Worm (Caenorhabditis elegans) whole organism, late embryonic: ENCODE data around the gene ubq-2.

Experiments
- ceh-2 ChIP-seq: sonication (generic microtip); optimal IDR thresholded peaks from 2 replicates; lab custom pipeline; 2016; ENCODE audit warnings: missing genotype, missing genetic modification characterization, missing compliant biosample characterization
- dve-1 ChIP-seq: sonication (generic microtip); optimal IDR thresholded peaks from 2 replicates; lab custom pipeline; 2017; ENCODE audit warnings: antibody characterized with exemption, mild to moderate bottlenecking, missing genetic modification characterization, missing compliant biosample characterization
- fkh-10 ChIP-seq: fragments of 150-350 bp; optimal IDR thresholded peaks from 2 replicates; lab custom pipeline; 2014; ENCODE audit warnings: missing biosample characterization, missing genetic modification reagents, missing genetic modification characterization
- madf-2 ChIP-seq: sonication (generic microtip); optimal IDR thresholded peaks from 2 replicates; lab custom pipeline; 2017; ENCODE audit warnings: missing genetic modification characterization, missing compliant biosample characterization
- nhr-11 ChIP-seq: fragments of 150-350 bp; optimal IDR thresholded peaks from 2 replicates; lab custom pipeline; 2014; ENCODE audit warnings: missing biosample characterization, missing genetic modification characterization
- pqm-1 ChIP-seq: sonication (generic microtip); optimal IDR thresholded peaks from 2 replicates; lab custom pipeline; 2016; ENCODE audit warnings: missing genetic modification characterization, missing compliant biosample characterization
- rnt-1 ChIP-seq: sonication (generic microtip); optimal IDR thresholded peaks from 2 replicates; lab custom pipeline; 2016; ENCODE audit warnings: missing genetic modification characterization, missing compliant biosample characterization
- sox-2 ChIP-seq: fragments of 200-800 bp; sonication (Bioruptor generic); IDR thresholded peaks from 2 replicates; pipeline ENCODE4 v1.3.6; 2022; ENCODE audit warnings: missing genetic modification reagents, missing genetic modification characterization, missing compliant biosample characterization
- sox-4 ChIP-seq: sonication (generic microtip); optimal IDR thresholded peaks from 2 replicates; lab custom pipeline; 2017; ENCODE audit warnings: mild to moderate bottlenecking, missing genetic modification characterization, inconsistent platforms, missing compliant biosample characterization
- unc-55 ChIP-seq: sonication (generic microtip); optimal IDR thresholded peaks from 2 replicates; lab custom pipeline; 2017; ENCODE audit warnings: missing biosample characterization, missing genetic modification reagents, missing genetic modification characterization
- unc-86 ChIP-seq: sonication (generic microtip); optimal IDR thresholded peaks from 2 replicates; lab custom pipeline; 2016; ENCODE audit warnings: missing genetic modification characterization, missing compliant biosample characterization

ce11 chrIII:12931786-12932427 lies 46.4 kb downstream of the ubq-2 start, which contains the start of gene rbm-7:
- TF ChIP-seq dve-1 (tag; lab: Kevin White, UChicago), result no peak
- TF ChIP-seq rnt-1 (tag; lab: Kevin White, UChicago), result no peak
- no peak for TF ChIP-seq nhr-11
- no peak for TF ChIP-seq unc-55 (GFP tag; lab: Kevin White, UChicago)
- TF ChIP-seq madf-2 (tag; lab: Kevin White, UChicago), result no peak
- no peak for TF ChIP-seq fkh-10 (GFP tag; lab: Kevin White, UChicago)
- TF ChIP-seq sox-4 (tag; lab: Kevin White, UChicago), result no peak
- TF ChIP-seq ceh-2 (tag; lab: Kevin White, UChicago), result no peak
- no peak for TF ChIP-seq sox-2 (GFP tag; lab: Robert Waterston, UW)
- TF ChIP-seq pqm-1 (tag; lab: Kevin White, UChicago), result no peak
- TF ChIP-seq unc-86 (tag; lab: Kevin White, UChicago), result no peak
